Fruit fly (Drosophila melanogaster) whole organism, embryonic: ENCODE results near the gene CG31178.

Source experiments
- Blimp-1 ChIP-seq: fragments of 200-800 bp; sonication (Bioruptor generic); optimal IDR thresholded peaks from 3 replicates; lab custom pipeline; 2018; ENCODE audit warnings: missing biosample characterization, missing genetic modification characterization, mild to moderate bottlenecking, moderate library complexity, missing genetic modification reagents
- CG10267 ChIP-seq: fragments of 200-800 bp; sonication (Bioruptor generic); optimal IDR thresholded peaks from 2 replicates; lab custom pipeline; 2018; ENCODE audit warnings: missing biosample characterization, mild to moderate bottlenecking, missing genetic modification characterization, moderate library complexity
- CG10274 ChIP-seq: fragments of 200-800 bp; sonication (Bioruptor generic); optimal IDR thresholded peaks from 3 replicates; lab custom pipeline; 2017; ENCODE audit warnings: missing biosample characterization, mild to moderate bottlenecking, missing genetic modification characterization
- CG10366 ChIP-seq: fragments of 200-800 bp; sonication (Bioruptor generic); IDR thresholded peaks from 2 replicates; pipeline ENCODE4 v1.3.6; 2022; ENCODE audit warnings: missing biosample characterization, missing genetic modification characterization
- CG10543 ChIP-seq: fragments of 200-800 bp; sonication (Bioruptor generic); optimal IDR thresholded peaks from 3 replicates; lab custom pipeline; 2017; ENCODE audit warnings: missing biosample characterization, mild to moderate bottlenecking, missing genetic modification characterization, moderate library complexity
- CG10654 ChIP-seq: fragments of 200-800 bp; sonication (Bioruptor generic); optimal IDR thresholded peaks from 2 replicates; lab custom pipeline; 2016; ENCODE audit warnings: missing biosample characterization, missing genetic modification characterization
- CG11695 ChIP-seq: fragments of 200-800 bp; sonication (Bioruptor generic); IDR thresholded peaks from 3 replicates; pipeline ENCODE4 v1.3.6; 2022; ENCODE audit warnings: missing biosample characterization, missing genetic modification characterization
- CG13424 ChIP-seq: fragments of 200-800 bp; sonication (Bioruptor generic); optimal IDR thresholded peaks from 2 replicates; lab custom pipeline; 2019; ENCODE audit warnings: missing biosample characterization, mild to moderate bottlenecking, missing genetic modification characterization, moderate library complexity
- CG14965 ChIP-seq: fragments of 200-800 bp; sonication (Bioruptor generic); optimal IDR thresholded peaks from 2 replicates; lab custom pipeline; 2016; ENCODE audit warnings: missing biosample characterization, missing genetic modification characterization, borderline replicate concordance
- CG15601 ChIP-seq: fragments of 200-800 bp; sonication (Bioruptor generic); optimal IDR thresholded peaks from 3 replicates; lab custom pipeline; 2019; ENCODE audit warnings: missing biosample characterization, mild to moderate bottlenecking, missing genetic modification characterization, moderate library complexity
- CG16863 ChIP-seq: fragments of 200-800 bp; sonication (Bioruptor generic); optimal IDR thresholded peaks from 3 replicates; lab custom pipeline; 2016; ENCODE audit warnings: missing biosample characterization, missing genetic modification characterization
- CG17186 ChIP-seq: fragments of 200-800 bp; sonication (Bioruptor generic); optimal IDR thresholded peaks from 3 replicates; lab custom pipeline; 2017; ENCODE audit warnings: missing biosample characterization, missing genetic modification reagents, missing genetic modification characterization
- CG18262 ChIP-seq: fragments of 200-800 bp; optimal IDR thresholded peaks from 3 replicates; lab custom pipeline; 2019; ENCODE audit warnings: missing biosample characterization, mild to moderate bottlenecking, missing genetic modification characterization, moderate library complexity
- CG18764 ChIP-seq: fragments of 200-800 bp; sonication (Bioruptor generic); optimal IDR thresholded peaks from 3 replicates; lab custom pipeline; 2016; ENCODE audit warnings: missing biosample characterization, missing genetic modification characterization
- CG2712 ChIP-seq: fragments of 200-800 bp; optimal IDR thresholded peaks from 3 replicates; lab custom pipeline; 2019; ENCODE audit warnings: missing biosample characterization, mild to moderate bottlenecking, missing genetic modification characterization, moderate library complexity
- CG31365 ChIP-seq: fragments of 200-800 bp; sonication (Bioruptor generic); optimal IDR thresholded peaks from 2 replicates; lab custom pipeline; 2018; ENCODE audit warnings: missing biosample characterization, mild to moderate bottlenecking, missing genetic modification characterization
- CG33557 ChIP-seq: fragments of 200-800 bp; sonication (Bioruptor generic); optimal IDR thresholded peaks from 2 replicates; lab custom pipeline; 2019; ENCODE audit warnings: missing biosample characterization, mild to moderate bottlenecking, missing genetic modification characterization, moderate library complexity
- CG34422 ChIP-seq: fragments of 200-800 bp; sonication (Bioruptor generic); IDR thresholded peaks from 3 replicates; pipeline ENCODE4 v1.3.6; 2022; ENCODE audit warnings: missing biosample characterization, missing genetic modification characterization
- CG3838 ChIP-seq: fragments of 200-800 bp; sonication (Bioruptor generic); optimal IDR thresholded peaks from 3 replicates; lab custom pipeline; 2016; ENCODE audit warnings: missing biosample characterization, missing genetic modification characterization
- CG42726 ChIP-seq: fragments of 200-800 bp; sonication (Bioruptor generic); IDR thresholded peaks from 2 replicates; pipeline ENCODE4 v1.3.6; 2022; ENCODE audit warnings: missing biosample characterization, missing genetic modification characterization; ENCODE audit not compliant: partially characterized antibody
- CG4617 ChIP-seq: fragments of 200-800 bp; sonication (Bioruptor generic); optimal IDR thresholded peaks from 3 replicates; lab custom pipeline; 2016; ENCODE audit warnings: missing biosample characterization, missing genetic modification characterization, borderline replicate concordance
- CG4854 ChIP-seq: fragments of 200-800 bp; sonication (Bioruptor generic); optimal IDR thresholded peaks from 2 replicates; lab custom pipeline; 2016; ENCODE audit warnings: missing biosample characterization, missing genetic modification characterization, inconsistent platforms
- CG5953 ChIP-seq: fragments of 200-800 bp; sonication (Bioruptor generic); IDR thresholded peaks from 2 replicates; pipeline ENCODE4 v1.3.6; 2022; ENCODE audit warnings: missing biosample characterization, missing genetic modification characterization
- CG6254 ChIP-seq: fragments of 200-800 bp; sonication (Bioruptor generic); optimal IDR thresholded peaks from 3 replicates; lab custom pipeline; 2017; ENCODE audit warnings: mild to moderate bottlenecking, missing biosample characterization, missing genetic modification reagents, missing genetic modification characterization
- CkIIα-i1 ChIP-seq: fragments of 200-800 bp; sonication (Bioruptor generic); IDR thresholded peaks from 2 replicates; pipeline ENCODE4 v1.3.6; 2022; ENCODE audit warnings: missing biosample characterization, missing genetic modification characterization
- CoRest ChIP-seq: fragments of 200-800 bp; sonication (Bioruptor generic); optimal IDR thresholded peaks from 3 replicates; lab custom pipeline; 2018; ENCODE audit warnings: missing biosample characterization, mild to moderate bottlenecking, missing genetic modification characterization, moderate library complexity
- Dll ChIP-seq: fragments of 200-800 bp; sonication (Bioruptor generic); IDR thresholded peaks from 4 replicates; pipeline ENCODE4 v1.3.6; 2022; ENCODE audit warnings: missing biosample characterization, missing genetic modification characterization; ENCODE audit not compliant: partially characterized antibody
- Hey ChIP-seq: fragments of 200-800 bp; sonication (Bioruptor generic); optimal IDR thresholded peaks from 3 replicates; lab custom pipeline; 2018; ENCODE audit warnings: missing biosample characterization, mild to moderate bottlenecking, missing genetic modification characterization
- Hr39 ChIP-seq: fragments of >200 bp; optimal IDR thresholded peaks from 2 replicates; lab custom pipeline; 2017
- Max ChIP-seq: fragments of 200-800 bp; sonication (Bioruptor generic); optimal IDR thresholded peaks from 2 replicates; lab custom pipeline; 2016; ENCODE audit warnings: missing biosample characterization, mild to moderate bottlenecking, missing genetic modification characterization
- PHDP ChIP-seq: fragments of 200-800 bp; sonication (Bioruptor generic); optimal IDR thresholded peaks from 3 replicates; lab custom pipeline; 2018; ENCODE audit warnings: missing biosample characterization, mild to moderate bottlenecking, missing genetic modification characterization, moderate library complexity
- Ravus ChIP-seq: fragments of 200-800 bp; sonication (Bioruptor generic); IDR thresholded peaks from 2 replicates; pipeline ENCODE4 v1.3.6; 2022; ENCODE audit warnings: missing biosample characterization, missing genetic modification characterization
- bowl ChIP-seq: fragments of 200-800 bp; sonication (Bioruptor generic); IDR thresholded peaks from 2 replicates; pipeline ENCODE4 v1.3.6; 2022; ENCODE audit warnings: missing biosample characterization, missing genetic modification characterization
- caup ChIP-seq: fragments of 200-800 bp; sonication (Bioruptor generic); optimal IDR thresholded peaks from 3 replicates; lab custom pipeline; 2017; ENCODE audit warnings: missing biosample characterization, mild to moderate bottlenecking, missing genetic modification characterization, moderate library complexity; ENCODE audit not compliant: severe bottlenecking
- cg ChIP-seq: fragments of 200-800 bp; sonication (Bioruptor generic); optimal IDR thresholded peaks from 3 replicates; lab custom pipeline; 2019; ENCODE audit warnings: missing biosample characterization, mild to moderate bottlenecking, missing genetic modification characterization, moderate library complexity
- croc ChIP-seq: fragments of 200-800 bp; sonication (Bioruptor generic); conservative IDR thresholded peaks from 3 replicates; pipeline ENCODE4 v1.3.6; 2022; ENCODE audit warnings: missing biosample characterization, missing genetic modification characterization
- cwo ChIP-seq: fragments of 200-800 bp; sonication (Bioruptor generic); optimal IDR thresholded peaks from 3 replicates; lab custom pipeline; 2017; ENCODE audit warnings: missing biosample characterization, missing genetic modification characterization, mild to moderate bottlenecking, moderate library complexity, missing genetic modification reagents
- disco-r ChIP-seq: fragments of 200-800 bp; sonication (Bioruptor generic); optimal IDR thresholded peaks from 2 replicates; lab custom pipeline; 2016; ENCODE audit warnings: missing biosample characterization, missing genetic modification characterization
- ftz-f1 ChIP-seq: fragments of 200-800 bp; sonication (Bioruptor generic); optimal IDR thresholded peaks from 2 replicates; lab custom pipeline; 2016; ENCODE audit warnings: missing biosample characterization, missing genetic modification characterization
- gsb ChIP-seq: fragments of 200-800 bp; sonication (Bioruptor generic); IDR thresholded peaks from 2 replicates; pipeline ENCODE4 v1.3.6; 2022; ENCODE audit warnings: missing biosample characterization, missing genetic modification characterization
- gsb-n ChIP-seq: fragments of 200-800 bp; sonication (Bioruptor generic); optimal IDR thresholded peaks from 3 replicates; lab custom pipeline; 2018; ENCODE audit warnings: missing biosample characterization, mild to moderate bottlenecking, missing genetic modification characterization
- h ChIP-seq: fragments of >200 bp; optimal IDR thresholded peaks from 2 replicates; lab custom pipeline; 2017
- kni ChIP-seq: fragments of 200-800 bp; sonication (Bioruptor generic); optimal IDR thresholded peaks from 3 replicates; lab custom pipeline; 2017; ENCODE audit warnings: mild to moderate bottlenecking, missing biosample characterization, missing genetic modification reagents, missing genetic modification characterization
- mirr ChIP-seq: fragments of 200-800 bp; sonication (Bioruptor generic); optimal IDR thresholded peaks from 3 replicates; lab custom pipeline; 2018; ENCODE audit warnings: missing biosample characterization, mild to moderate bottlenecking, missing genetic modification characterization
- nerfin-2 ChIP-seq: fragments of 200-800 bp; sonication (Bioruptor generic); IDR thresholded peaks from 2 replicates; pipeline ENCODE4 v1.3.6; 2022; ENCODE audit warnings: missing biosample characterization, missing genetic modification characterization; ENCODE audit not compliant: partially characterized antibody
- peb ChIP-seq: fragments of 200-800 bp; sonication (Bioruptor generic); IDR thresholded peaks from 2 replicates; pipeline ENCODE4 v1.3.6; 2022; ENCODE audit warnings: missing biosample characterization, missing genetic modification characterization
- sima ChIP-seq: fragments of 200-800 bp; sonication (Bioruptor generic); optimal IDR thresholded peaks from 2 replicates; lab custom pipeline; 2016; ENCODE audit warnings: missing biosample characterization, missing genetic modification characterization
- slou ChIP-seq: fragments of 200-800 bp; sonication (Bioruptor generic); optimal IDR thresholded peaks from 3 replicates; lab custom pipeline; 2016; ENCODE audit warnings: missing biosample characterization, missing genetic modification characterization
- stwl ChIP-seq: fragments of 200-800 bp; sonication (Bioruptor generic); optimal IDR thresholded peaks from 3 replicates; lab custom pipeline; 2018; ENCODE audit warnings: missing biosample characterization, mild to moderate bottlenecking, missing genetic modification characterization, moderate library complexity
- zen ChIP-seq: fragments of 200-800 bp; sonication (Bioruptor generic); optimal IDR thresholded peaks from 3 replicates; lab custom pipeline; 2018; ENCODE audit warnings: missing biosample characterization, mild to moderate bottlenecking, missing genetic modification characterization, moderate library complexity

CG31178 gene

dm6 chr3R:21849988-21850460 is 23.5 kb upstream of the CG31178 start (continued):
- no peak for TF ChIP-seq CG10654 (GFP tag; lab: Kevin White, UChicago)
- 0 out of 3 replicates have a peak, but pooled peaks have one; percentile 25 for TF ChIP-seq CG11695 (GFP tag; lab: Robert Waterston, UW)
- TF ChIP-seq CG10274 (GFP tag; lab: Kevin White, UChicago): no peak
- peak; percentile 23 for TF ChIP-seq zen (tag; lab: Kevin White, UChicago)
- TF ChIP-seq PHDP (tag; lab: Kevin White, UChicago): peak; percentile 25
- TF ChIP-seq CG4854 (GFP tag; lab: Kevin White, UChicago): no peak
- no peak for TF ChIP-seq CkIIα-i1 (GFP tag; lab: Robert Waterston, UW)
- no peak for TF ChIP-seq sima
- TF ChIP-seq CG10543 (GFP tag; lab: Kevin White, UChicago): no peak
- TF ChIP-seq stwl (tag; lab: Kevin White, UChicago): no peak
- no peak for TF ChIP-seq caup (GFP tag; lab: Kevin White, UChicago)
- peak; percentile 60 for TF ChIP-seq CG33557 (GFP tag; lab: Kevin White, UChicago)
- no peak for TF ChIP-seq CG17186 (GFP tag; lab: Kevin White, UChicago)
- TF ChIP-seq CG14965 (GFP tag; lab: Kevin White, UChicago): no peak
- TF ChIP-seq slou: no peak
- TF ChIP-seq Hr39 (lab: Kevin White, UChicago): no peak
- no peak for TF ChIP-seq bowl
- no peak for TF ChIP-seq Ravus (GFP tag; lab: Robert Waterston, UW)
- no peak for TF ChIP-seq CG4617 (GFP tag; lab: Kevin White, UChicago)
- no peak for TF ChIP-seq gsb (GFP tag; lab: Robert Waterston, UW)
- TF ChIP-seq disco-r: no peak
- TF ChIP-seq CG42726 (GFP tag; lab: Robert Waterston, UW): no peak
- no peak for TF ChIP-seq nerfin-2
- peak; percentile 52 for TF ChIP-seq CG2712 (tag; lab: Kevin White, UChicago)
- TF ChIP-seq CG16863 (GFP tag; lab: Kevin White, UChicago): peak; percentile 60
- peak; percentile 57 for TF ChIP-seq CG13424 (tag; lab: Kevin White, UChicago)
- TF ChIP-seq croc (GFP tag; lab: Robert Waterston, UW): peak; percentile 45; the same call in 1 of the 3 replicates
- TF ChIP-seq Max (GFP tag; lab: Kevin White, UChicago): no peak
- TF ChIP-seq CG18262 (tag; lab: Kevin White, UChicago): peak; percentile 58
- TF ChIP-seq CG34422 (GFP tag; lab: Robert Waterston, UW): no peak; the same call in 1 of the 3 replicates
- no peak for TF ChIP-seq CG31365
- TF ChIP-seq CG15601 (tag; lab: Kevin White, UChicago): peak; percentile 50
- peak; percentile 23 for TF ChIP-seq cwo (GFP tag; lab: Kevin White, UChicago)
- peak; percentile 55 for TF ChIP-seq CoRest (tag; lab: Kevin White, UChicago)
- peak; percentile 61 for TF ChIP-seq Blimp-1 (GFP tag; lab: Kevin White, UChicago)
- no peak for TF ChIP-seq Dll (GFP tag; lab: Robert Waterston, UW)
- no peak for TF ChIP-seq CG3838
- TF ChIP-seq CG5953 (GFP tag; lab: Robert Waterston, UW): no peak
- TF ChIP-seq peb (GFP tag; lab: Robert Waterston, UW): no peak
- peak; percentile 15 for TF ChIP-seq CG6254
- TF ChIP-seq CG10366 (GFP tag; lab: Robert Waterston, UW): no peak
- TF ChIP-seq ftz-f1 (GFP tag; lab: Kevin White, UChicago): no peak
- no peak for TF ChIP-seq mirr (GFP tag; lab: Kevin White, UChicago)
- TF ChIP-seq cg (GFP tag; lab: Kevin White, UChicago): peak; percentile 18
- no peak for TF ChIP-seq h (lab: Kevin White, UChicago)
- peak; percentile 30 for TF ChIP-seq kni (GFP tag; lab: Kevin White, UChicago)
- TF ChIP-seq CG10267 (tag; lab: Kevin White, UChicago): peak; percentile 0
- no peak for TF ChIP-seq CG18764 (GFP tag; lab: Kevin White, UChicago)
- TF ChIP-seq gsb-n: peak; percentile 68
- TF ChIP-seq Hey (tag; lab: Kevin White, UChicago): no peak
